Worm (Caenorhabditis elegans): ENCODE measurements around the gene fbxa-166.

- TF ChIP-seq elt-3 (tag; optimal IDR thresholded peaks at IDR 0.05) (no peak), nhr-28 (tag; optimal IDR thresholded peaks at IDR 0.05) (no peak), ceh-9 (tag; optimal IDR thresholded peaks at IDR 0.05) (no peak)
These were observed 12.8 kb downstream of the fbxa-166 start, which contains the start of gene bath-33 for ce11 chrII:1606079-1606478.

Data from whole organism, L3 larva.